Worm (Caenorhabditis elegans): Measurements from ENCODE around the gene F53H1.3.

DNA sequence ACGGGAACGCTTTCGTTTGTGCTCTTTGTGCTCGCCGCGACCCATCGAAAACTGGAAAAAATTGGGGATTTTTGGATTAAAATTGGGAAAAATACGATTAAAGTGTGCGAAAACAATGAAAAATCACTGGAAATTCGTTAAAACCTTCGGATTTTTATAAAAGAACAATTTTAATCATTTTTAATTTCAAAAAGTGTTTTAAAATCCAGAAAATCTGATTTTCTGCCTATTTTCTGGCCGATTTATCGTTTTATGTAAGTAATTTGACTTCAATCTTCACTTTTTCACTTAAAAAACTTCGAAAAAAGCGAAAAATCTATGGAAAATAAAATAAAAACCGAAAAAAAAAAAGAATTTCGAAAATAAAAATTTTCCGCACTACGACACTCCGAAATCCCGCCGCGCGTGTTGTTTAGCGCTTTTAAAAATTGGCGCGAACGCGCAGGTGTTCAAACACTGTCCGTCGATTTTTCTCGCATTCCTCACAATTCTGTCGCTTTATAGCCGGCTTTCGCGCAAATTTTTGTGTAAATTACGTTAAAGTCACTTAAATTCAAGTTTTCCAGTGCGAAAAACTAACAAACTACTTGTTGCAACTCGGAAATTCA is 19.3 kb upstream of the F53H1.3 start, which contains the start of the genes ddx-46 and F53H1.4:
- no peak for TF ChIP-seq ama-1 (optimal IDR thresholded peaks at IDR 0.05)
- no peak for TF ChIP-seq hmbx-1 (tag; optimal IDR thresholded peaks at IDR 0.05)
- no peak for TF ChIP-seq hnd-1 (tag; optimal IDR thresholded peaks at IDR 0.05)
- no peak for TF ChIP-seq scrt-1 (GFP tag; IDR thresholded peaks at IDR 0.05)
- no peak for TF ChIP-seq F13C5.2 (tag; optimal IDR thresholded peaks at IDR 0.05)
- no peak for TF ChIP-seq hmg-4 (GFP tag; optimal IDR thresholded peaks at IDR 0.05)
- no peak for TF ChIP-seq aly-1 (tag; optimal IDR thresholded peaks at IDR 0.05)
- TF ChIP-seq pes-1 (GFP tag; IDR thresholded peaks at IDR 0.05) = 0 out of 2 replicates have a peak, but pooled peaks have one; percentile 39
- TF ChIP-seq ets-7 (tag; optimal IDR thresholded peaks at IDR 0.05) = no peak
